Worm (Caenorhabditis elegans): ENCODE measurements around the gene rpc-1.

DNA sequence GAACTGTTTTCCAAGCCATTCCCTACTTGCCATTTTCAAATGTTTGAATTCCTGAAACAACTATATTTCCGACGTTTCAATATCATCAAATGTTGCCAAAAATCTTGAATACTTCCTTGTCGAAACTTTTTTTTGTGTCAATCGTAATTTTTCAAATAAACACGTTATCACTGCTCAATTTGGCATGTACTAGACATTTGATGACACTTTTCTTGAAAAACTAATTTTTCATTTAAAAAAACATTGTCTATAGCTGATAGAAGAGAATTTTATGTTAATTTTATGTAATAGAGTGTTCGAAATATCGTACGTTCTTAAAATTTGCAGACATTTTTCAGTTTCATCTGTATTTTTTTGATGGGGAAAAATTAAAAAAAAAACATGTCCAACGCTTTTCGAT is 17.3 kb upstream of the rpc-1 start:
- no peak for TF ChIP-seq nhr-12 (tag; optimal IDR thresholded peaks at IDR 0.05)
- no peak for TF ChIP-seq egl-27 (tag; optimal IDR thresholded peaks at IDR 0.05)
- TF ChIP-seq pag-3 (tag; optimal IDR thresholded peaks at IDR 0.05; ENCODE audit: borderline replicate concordance, insufficient read depth) = no peak
- no peak for TF ChIP-seq fos-1 (tag; optimal IDR thresholded peaks at IDR 0.05)
